Worm (Caenorhabditis elegans) whole organism, young adult: Measurements from ENCODE around the gene tba-7.

ENCODE experiments used
- ceh-40 ChIP-seq: fragments of 200-800 bp; sonication (Bioruptor generic); IDR thresholded peaks from 2 replicates; pipeline ENCODE4 v1.3.6; 2022; ENCODE audit warnings: missing genetic modification characterization, missing compliant biosample characterization
- egl-44 ChIP-seq: fragments of 200-800 bp; sonication (Bioruptor generic); IDR thresholded peaks from 2 replicates; pipeline ENCODE4 v1.3.6; 2022; ENCODE audit warnings: missing genetic modification reagents, missing genetic modification characterization, missing compliant biosample characterization
- ekl-4 ChIP-seq: fragments of 200-800 bp; sonication (Bioruptor generic); IDR thresholded peaks from 2 replicates; pipeline ENCODE4 v1.3.6; 2022; ENCODE audit warnings: missing genetic modification reagents, missing genetic modification characterization, missing compliant biosample characterization
- him-1 ChIP-seq: sonication (generic microtip); optimal IDR thresholded peaks from 2 replicates; lab custom pipeline; 2016; ENCODE audit warnings: missing genotype, missing genetic modification reagents, missing genetic modification characterization, missing compliant biosample characterization
- hmg-20 ChIP-seq: fragments of 200-800 bp; sonication (Bioruptor generic); IDR thresholded peaks from 2 replicates; pipeline ENCODE4 v1.3.6; 2022; ENCODE audit warnings: missing genetic modification reagents, missing genetic modification characterization, missing compliant biosample characterization
- lin-54 ChIP-seq: fragments of 200-800 bp; sonication (Bioruptor generic); optimal IDR thresholded peaks from 2 replicates; lab custom pipeline; 2018; ENCODE audit warnings: mild to moderate bottlenecking, missing genetic modification characterization, missing compliant biosample characterization
- madf-10 ChIP-seq: sonication (generic microtip); optimal IDR thresholded peaks from 2 replicates; lab custom pipeline; 2016; ENCODE audit warnings: mild to moderate bottlenecking, missing genetic modification characterization, missing compliant biosample characterization
- mes-4 ChIP-seq: sonication (generic microtip); optimal IDR thresholded peaks from 2 replicates; lab custom pipeline; 2016; ENCODE audit warnings: missing genotype, missing genetic modification characterization, missing compliant biosample characterization
- nhr-90 ChIP-seq: sonication (generic microtip); optimal IDR thresholded peaks from 2 replicates; lab custom pipeline; 2016; ENCODE audit warnings: missing genotype, mild to moderate bottlenecking, missing genetic modification characterization, missing compliant biosample characterization
- rpc-1 ChIP-seq, 2 experiments: fragments of 150-350 bp in 1 of 2; sonication (generic microtip) in 1 of 2; optimal IDR thresholded peaks; 2 replicates each; lab custom pipeline; 2014 to 2018; ENCODE audit warnings: missing biosample characterization in 1 of 2, missing genetic modification characterization in 1 of 2, missing genetic modification reagents in 1 of 2, missing genotype in 1 of 2
- snpc-1.3 ChIP-seq: sonication (generic microtip); optimal IDR thresholded peaks from 2 replicates; lab custom pipeline; 2017; ENCODE audit warnings: missing genetic modification characterization, mild to moderate bottlenecking, missing compliant biosample characterization, antibody characterized with exemption, moderate library complexity, missing genotype, missing genetic modification reagents; ENCODE audit not compliant: insufficient read depth

ce11 chrIII:11377880-11378279 is 6.3 kb upstream of the tba-7 start, which contains the start of gene dpy-18:
- no peak for TF ChIP-seq madf-10 (tag; lab: Kevin White, UChicago)
- TF ChIP-seq hmg-20 (GFP tag; lab: Robert Waterston, UW), result no peak
- no peak for TF ChIP-seq lin-54 (GFP tag; lab: Kevin White, UChicago)
- no peak for TF ChIP-seq ekl-4 (GFP tag; lab: Robert Waterston, UW)
- no peak for TF ChIP-seq him-1 (tag; lab: Kevin White, UChicago)
- TF ChIP-seq rpc-1 (optimal IDR thresholded peaks at IDR 0.05; lab: Kevin White, UChicago), result no peak
- TF ChIP-seq rpc-1 (tag; optimal IDR thresholded peaks at IDR 0.05; lab: Kevin White, UChicago), result no peak
- no peak for TF ChIP-seq nhr-90
- TF ChIP-seq ceh-40, result no peak
- no peak for TF ChIP-seq mes-4 (tag; lab: Kevin White, UChicago)
- no peak for TF ChIP-seq egl-44 (GFP tag; lab: Robert Waterston, UW)
- no peak for TF ChIP-seq snpc-1.3
